Worm (Caenorhabditis elegans) whole organism, early embryonic: Measurements from ENCODE around the gene lipl-6.

Experiments used
- ama-1 ChIP-seq: fragments of 150-350 bp; optimal IDR thresholded peaks from 2 replicates; lab custom pipeline; 2014
- hnd-1 ChIP-seq: sonication (generic microtip); optimal IDR thresholded peaks from 2 replicates; lab custom pipeline; 2016; ENCODE audit warnings: missing genetic modification characterization, missing compliant biosample characterization
- scrt-1 ChIP-seq: fragments of 200-800 bp; sonication (Bioruptor generic); IDR thresholded peaks from 2 replicates; pipeline ENCODE4 v1.3.6; 2022; ENCODE audit warnings: missing genetic modification characterization, missing compliant biosample characterization

ce11 chrV:6979019-6979418 is 44.9 kb upstream of the lipl-6 start, which contains the start of gene sre-12:
- TF ChIP-seq scrt-1 (GFP tag; lab: Robert Waterston, UW), result no peak
- no peak for TF ChIP-seq ama-1 (lab: Kevin White, UChicago)
- no peak for TF ChIP-seq hnd-1 (tag; lab: Kevin White, UChicago)
